Worm (Caenorhabditis elegans) whole organism, mixed stage, embryonic: ENCODE data around the gene ttr-7.

Experiments
- nhr-237 ChIP-seq: fragments of 150-350 bp; optimal IDR thresholded peaks from 2 replicates; lab custom pipeline; 2014; ENCODE audit warnings: missing biosample characterization, missing genetic modification characterization
- snpc-4 ChIP-seq: fragments of 150-350 bp; optimal IDR thresholded peaks from 2 replicates; lab custom pipeline; 2014; ENCODE audit warnings: missing biosample characterization, missing genetic modification characterization
- unc-39 ChIP-seq: fragments of 150-350 bp; optimal IDR thresholded peaks from 2 replicates; lab custom pipeline; 2014; ENCODE audit warnings: missing biosample characterization, missing genetic modification characterization

DNA sequence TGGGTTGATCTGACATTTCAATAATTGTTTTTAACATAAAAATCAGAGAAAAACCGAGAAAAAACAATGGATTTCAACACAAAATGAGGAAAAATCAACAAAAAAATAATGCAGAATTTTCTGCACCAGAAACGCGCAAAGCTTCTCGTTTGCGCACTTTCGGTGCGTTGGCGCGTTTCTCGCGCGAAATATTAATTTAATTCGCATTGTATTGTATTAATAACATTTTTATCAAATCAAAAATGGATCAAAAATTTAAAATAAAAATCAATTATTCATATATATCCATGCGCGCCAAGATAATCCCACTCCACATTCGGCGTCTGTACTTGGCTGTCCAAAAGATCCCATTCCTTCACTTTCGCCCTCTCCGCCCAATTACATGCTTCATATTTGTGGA, 28.8 kb downstream of the ttr-7 start, which contains the start of gene fem-2:
- TF ChIP-seq snpc-4 (no peak), unc-39 (tag; lab: Kevin White, UChicago) (no peak), nhr-237 (no peak)
